Worm (Caenorhabditis elegans): ENCODE measurements around the gene ZK1098.9.
A peak's percentile ranks its signal among the peaks of the same experiment; 100 is the strongest.

ZK1098.9 gene

DNA sequence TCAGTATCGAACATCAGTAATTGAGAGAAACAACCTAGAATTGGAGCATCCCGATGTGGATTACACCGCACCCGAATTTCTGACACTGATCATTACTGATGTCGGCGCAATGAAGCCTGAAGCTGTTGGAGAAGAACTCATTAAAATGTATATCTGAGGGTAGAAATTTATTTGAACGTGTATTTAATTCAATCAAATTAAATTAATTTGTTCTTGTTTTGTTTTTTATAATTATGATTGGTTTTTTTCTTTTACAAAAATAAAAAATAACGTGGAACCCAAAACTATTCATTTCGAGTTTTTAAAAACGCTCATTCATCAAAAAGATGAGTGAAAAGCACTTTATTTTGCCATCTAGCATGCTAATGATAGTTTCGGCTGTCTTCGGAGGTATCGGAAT lies at the start of gene ZK1098.9:
Gene ZK1098.9, plus strand, starts transcription at position 301 of the 400 bp plus-strand sequence.
- TF ChIP-seq aly-2 (tag; optimal IDR thresholded peaks at IDR 0.05), result no peak
- no peak for TF ChIP-seq elt-3 (tag; optimal IDR thresholded peaks at IDR 0.05)
- TF ChIP-seq jun-1 (tag; optimal IDR thresholded peaks at IDR 0.05), result no peak
- TF ChIP-seq nhr-25 (tag; optimal IDR thresholded peaks at IDR 0.05), result no peak
- no peak for TF ChIP-seq skn-1 (tag; optimal IDR thresholded peaks at IDR 0.05)
- TF ChIP-seq lsy-12 (tag; optimal IDR thresholded peaks at IDR 0.05), result no peak
- no peak for TF ChIP-seq nhr-237 (tag; optimal IDR thresholded peaks at IDR 0.05)
- no peak for TF ChIP-seq snpc-4 (tag; optimal IDR thresholded peaks at IDR 0.05)
- TF ChIP-seq ama-1 (optimal IDR thresholded peaks at IDR 0.05), result no peak
- TF ChIP-seq lin-39 (tag; optimal IDR thresholded peaks at IDR 0.05), result no peak

- no peak for TF ChIP-seq egl-5 (tag; optimal IDR thresholded peaks at IDR 0.05)
- no peak for TF ChIP-seq R02D3.7 (tag; optimal IDR thresholded peaks at IDR 0.05)
- TF ChIP-seq nhr-76 (tag; optimal IDR thresholded peaks at IDR 0.05), result no peak
- TF ChIP-seq sea-2 (GFP tag; optimal IDR thresholded peaks at IDR 0.05), result no peak
- TF ChIP-seq elt-3 (tag; optimal IDR thresholded peaks at IDR 0.05), result no peak
Measured at ce11 chrIII:9496083-9496482, 48.1 kb upstream of the ZK1098.9 start.

DNA sequence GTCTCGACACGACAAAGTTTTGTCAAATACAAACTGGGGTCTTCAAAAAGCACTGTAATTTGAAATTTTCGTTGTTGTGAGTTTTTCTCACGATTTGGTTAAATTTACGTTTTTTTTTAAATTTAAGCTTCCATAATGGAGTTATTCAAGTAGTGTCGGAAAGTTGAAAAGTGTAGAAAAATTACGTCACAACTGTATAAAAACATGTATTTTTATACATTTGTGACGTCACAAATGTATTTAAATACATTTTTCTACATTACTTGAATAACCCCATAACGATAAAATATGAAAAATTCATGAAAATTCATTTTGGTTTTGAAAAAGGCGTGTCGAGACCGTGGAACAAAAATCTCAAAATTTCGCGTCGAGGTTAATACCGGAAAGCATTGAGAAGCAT lies 46.8 kb upstream of the ZK1098.9 start:
- TF ChIP-seq ZK546.5 (tag; optimal IDR thresholded peaks at IDR 0.05), result no peak

- TF ChIP-seq skn-1 (tag; optimal IDR thresholded peaks at IDR 0.05) (no peak), ZK546.5 (tag; optimal IDR thresholded peaks at IDR 0.05) (no peak), lsy-12 (tag; optimal IDR thresholded peaks at IDR 0.05) (peak; percentile 17), nhr-23 (tag; optimal IDR thresholded peaks at IDR 0.05) (peak; percentile 44)
Measured at ce11 chrIII:9500267-9500666, 44.0 kb upstream of the ZK1098.9 start, which contains the start of gene sod-4. sod-4 (minus strand) TSS chrIII:9500375.

ce11 chrIII:9501072-9501471 lies 43.2 kb upstream of the ZK1098.9 start:
- no peak for TF ChIP-seq lin-15B (tag; optimal IDR thresholded peaks at IDR 0.05)
- TF ChIP-seq fkh-2 (tag; optimal IDR thresholded peaks at IDR 0.05), result no peak

DNA sequence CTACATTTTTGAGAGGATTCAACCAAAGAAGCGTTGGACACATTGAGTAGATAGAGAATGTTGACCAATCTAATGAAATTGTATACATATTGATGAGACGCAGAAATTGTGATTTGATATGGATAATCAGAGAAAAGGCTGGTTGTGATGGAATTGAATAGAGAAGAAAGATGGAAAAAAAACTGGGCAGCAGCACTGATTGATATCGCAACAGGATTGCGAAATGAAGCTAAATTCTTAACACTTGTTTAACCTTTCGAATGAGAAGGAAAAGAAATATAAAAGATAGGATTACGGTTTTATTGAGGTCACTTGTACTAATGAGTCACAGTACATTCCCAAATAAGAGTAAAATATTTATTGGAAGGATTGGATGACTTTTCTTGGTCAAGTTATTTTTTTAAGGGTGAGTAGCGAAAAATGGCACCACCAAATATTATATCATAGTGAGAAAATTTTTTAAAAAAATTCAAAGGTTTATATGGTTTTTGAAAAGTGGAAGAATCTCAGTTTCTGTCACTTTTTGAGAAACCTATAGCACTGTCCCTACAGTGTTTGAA lies 42.0 kb upstream of the ZK1098.9 start:
- TF ChIP-seq nhr-23 (tag; optimal IDR thresholded peaks at IDR 0.05) (peak; percentile 81), nhr-25 (tag; optimal IDR thresholded peaks at IDR 0.05) (peak; percentile 23), tbx-2 (tag; optimal IDR thresholded peaks at IDR 0.05) (no peak), elt-3 (tag; optimal IDR thresholded peaks at IDR 0.05) (peak in 2 of 3 experiments; percentile 70 to 78), R02D3.7 (tag; optimal IDR thresholded peaks at IDR 0.05) (no peak), nhr-43 (tag; optimal IDR thresholded peaks at IDR 0.05; ENCODE audit: poor library complexity, severe bottlenecking) (peak; percentile 27), elt-1 (tag; optimal IDR thresholded peaks at IDR 0.05) (no peak)

DNA sequence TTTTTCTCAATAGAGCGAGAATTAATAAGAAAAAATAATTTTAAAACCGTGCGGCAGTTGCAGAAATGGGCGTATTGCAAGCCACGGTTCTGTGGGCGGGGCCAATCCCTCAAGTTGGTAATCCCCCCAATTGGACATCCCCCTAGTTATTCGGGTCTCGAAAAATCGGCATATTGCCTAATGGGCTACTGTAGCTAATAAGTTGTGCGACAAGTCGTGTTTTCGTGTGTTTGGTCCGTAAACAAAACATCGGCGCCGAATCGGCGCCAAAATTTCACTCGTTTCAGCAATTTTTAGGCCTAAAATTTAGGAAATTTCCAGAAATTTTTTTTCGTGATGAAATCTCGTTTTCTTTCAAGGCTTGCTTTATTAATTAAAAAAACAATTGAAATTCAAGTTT lies 39.9 kb upstream of the ZK1098.9 start:
- TF ChIP-seq nhr-28 (tag; optimal IDR thresholded peaks at IDR 0.05), result no peak
- no peak for TF ChIP-seq fkh-2 (tag; optimal IDR thresholded peaks at IDR 0.05)
- no peak for TF ChIP-seq eor-1 (tag; optimal IDR thresholded peaks at IDR 0.05)
- no peak for TF ChIP-seq ama-1 (optimal IDR thresholded peaks at IDR 0.05)
- TF ChIP-seq lin-15B (tag; optimal IDR thresholded peaks at IDR 0.05), result no peak
- no peak for TF ChIP-seq nhr-25 (tag; optimal IDR thresholded peaks at IDR 0.05)
- no peak for TF ChIP-seq unc-62 (GFP tag; optimal IDR thresholded peaks at IDR 0.05)
- no peak for TF ChIP-seq nhr-67 (tag; optimal IDR thresholded peaks at IDR 0.05)
- TF ChIP-seq jun-1 (tag; optimal IDR thresholded peaks at IDR 0.05), result no peak
- TF ChIP-seq mml-1 (tag; optimal IDR thresholded peaks at IDR 0.05), result no peak
- TF ChIP-seq nhr-23 (tag; optimal IDR thresholded peaks at IDR 0.05), result no peak
- TF ChIP-seq elt-3 (tag; optimal IDR thresholded peaks at IDR 0.05), result no peak
- TF ChIP-seq ceh-82 (tag; optimal IDR thresholded peaks at IDR 0.05), result no peak
- TF ChIP-seq nhr-237 (tag; optimal IDR thresholded peaks at IDR 0.05), result no peak
- TF ChIP-seq ceh-9 (tag; optimal IDR thresholded peaks at IDR 0.05), result no peak
- TF ChIP-seq fos-1 (tag; optimal IDR thresholded peaks at IDR 0.05), result no peak
